Worm (Caenorhabditis elegans) whole organism, L1 larva: Measurements from ENCODE around the gene Y15E3A.3.

Source experiments
- C04F5.9 ChIP-seq: sonication (generic microtip); optimal IDR thresholded peaks from 2 replicates; lab custom pipeline; 2016; ENCODE audit warnings: missing genetic modification characterization, missing compliant biosample characterization
- F16B12.6 ChIP-seq: fragments of 150-350 bp; optimal IDR thresholded peaks from 2 replicates; lab custom pipeline; 2014; ENCODE audit warnings: missing biosample characterization, missing genetic modification characterization
- aha-1 ChIP-seq: fragments of 150-350 bp; optimal IDR thresholded peaks from 2 replicates; lab custom pipeline; 2014; ENCODE audit warnings: missing biosample characterization, missing genetic modification characterization
- aly-2 ChIP-seq: fragments of 150-350 bp; optimal IDR thresholded peaks from 2 replicates; lab custom pipeline; 2014; ENCODE audit warnings: missing biosample characterization, missing genetic modification characterization
- ama-1 ChIP-seq: fragments of 150-350 bp; optimal IDR thresholded peaks from 2 replicates; lab custom pipeline; 2014
- blmp-1 ChIP-seq: fragments of 150-350 bp; optimal IDR thresholded peaks from 2 replicates; lab custom pipeline; 2014; ENCODE audit warnings: missing biosample characterization, missing genetic modification characterization
- ceh-88 ChIP-seq: fragments of 200-800 bp; sonication (Bioruptor generic); IDR thresholded peaks from 2 replicates; pipeline ENCODE4 v1.3.6; 2022; ENCODE audit warnings: missing genetic modification characterization, missing compliant biosample characterization
- dsc-1 ChIP-seq: sonication (generic microtip); optimal IDR thresholded peaks from 2 replicates; lab custom pipeline; 2016; ENCODE audit warnings: mild to moderate bottlenecking, missing genetic modification characterization, missing compliant biosample characterization
- efl-1 ChIP-seq, 4 experiments: fragments of 150-350 bp; optimal IDR thresholded peaks in 3 of 4; peaks in 1 of 4; 1 replicate in 1 of 4; 2 replicates in 3 of 4; lab custom pipeline; 2014; ENCODE audit warnings: missing biosample characterization in 2 of 4, missing genetic modification characterization in 2 of 4, missing genetic modification reagents in 2 of 4
- egl-27 ChIP-seq, 2 experiments: fragments of 150-350 bp in 1 of 2; sonication (generic microtip); optimal IDR thresholded peaks; 3 replicates each; lab custom pipeline; 2017 to 2018; ENCODE audit warnings: missing biosample characterization in 2 of 2, missing genetic modification characterization in 2 of 2, missing genetic modification reagents in 2 of 2
- fkh-4 ChIP-seq: sonication (generic microtip); optimal IDR thresholded peaks from 2 replicates; lab custom pipeline; 2016; ENCODE audit warnings: missing compliant biosample characterization, missing genetic modification characterization, borderline replicate concordance
- fkh-8 ChIP-seq: sonication (generic microtip); optimal IDR thresholded peaks from 2 replicates; lab custom pipeline; 2016; ENCODE audit warnings: mild to moderate bottlenecking, missing genetic modification characterization, missing compliant biosample characterization
- hlh-17 ChIP-seq: fragments of 200-800 bp; sonication (Bioruptor generic); optimal IDR thresholded peaks from 2 replicates; lab custom pipeline; 2018; ENCODE audit warnings: missing genetic modification characterization, mild to moderate bottlenecking, missing compliant biosample characterization, moderate library complexity, borderline replicate concordance
- hlh-4 ChIP-seq: sonication (generic microtip); optimal IDR thresholded peaks from 2 replicates; lab custom pipeline; 2016; ENCODE audit warnings: mild to moderate bottlenecking, missing genetic modification characterization, missing compliant biosample characterization
- isw-1 ChIP-seq: fragments of 200-800 bp; sonication (Bioruptor generic); IDR thresholded peaks from 2 replicates; pipeline ENCODE4 v1.3.6; 2022; ENCODE audit warnings: missing genetic modification characterization, missing compliant biosample characterization
- lin-14 ChIP-seq: fragments of 200-800 bp; sonication (Bioruptor generic); optimal IDR thresholded peaks from 2 replicates; lab custom pipeline; 2018; ENCODE audit warnings: mild to moderate bottlenecking, missing genetic modification characterization, moderate library complexity, missing compliant biosample characterization
- lin-39 ChIP-seq: fragments of 150-350 bp; optimal IDR thresholded peaks from 2 replicates; lab custom pipeline; 2014; ENCODE audit warnings: missing biosample characterization, missing genetic modification reagents, missing genetic modification characterization
- lir-3 ChIP-seq: sonication (generic microtip); optimal IDR thresholded peaks from 2 replicates; lab custom pipeline; 2016; ENCODE audit warnings: mild to moderate bottlenecking, missing genetic modification characterization, moderate library complexity, missing compliant biosample characterization; ENCODE audit not compliant: poor library complexity
- mab-9 ChIP-seq: fragments of 200-800 bp; sonication (Bioruptor generic); IDR thresholded peaks from 2 replicates; pipeline ENCODE4 v1.3.6; 2022; ENCODE audit warnings: missing genetic modification reagents, missing genetic modification characterization, missing compliant biosample characterization
- mep-1 ChIP-seq: fragments of 150-350 bp; optimal IDR thresholded peaks from 2 replicates; lab custom pipeline; 2014; ENCODE audit warnings: missing biosample characterization, missing genetic modification characterization
- nhr-19 ChIP-seq: fragments of 200-800 bp; sonication (Bioruptor generic); conservative IDR thresholded peaks from 2 replicates; pipeline ENCODE4 v1.3.6; 2022; ENCODE audit warnings: missing genetic modification characterization, missing compliant biosample characterization
- nhr-20 ChIP-seq: sonication (generic microtip); optimal IDR thresholded peaks from 2 replicates; lab custom pipeline; 2016; ENCODE audit warnings: mild to moderate bottlenecking, missing genetic modification characterization, missing compliant biosample characterization
- nhr-71 ChIP-seq: sonication (generic microtip); optimal IDR thresholded peaks from 2 replicates; lab custom pipeline; 2016; ENCODE audit warnings: mild to moderate bottlenecking, missing genetic modification characterization, moderate library complexity, missing compliant biosample characterization
- nhr-84 ChIP-seq: sonication (generic microtip); optimal IDR thresholded peaks from 2 replicates; lab custom pipeline; 2017; ENCODE audit warnings: missing biosample characterization, missing genetic modification characterization
- nhr-85 ChIP-seq: sonication (generic microtip); peaks from one replicate; lab custom pipeline; 2016; ENCODE audit warnings: missing genetic modification characterization, inconsistent platforms, missing compliant biosample characterization
- pag-3 ChIP-seq: sonication (generic microtip); optimal IDR thresholded peaks from 2 replicates; lab custom pipeline; 2017; ENCODE audit warnings: missing genetic modification characterization, mild to moderate bottlenecking, missing compliant biosample characterization, antibody characterized with exemption, borderline replicate concordance; ENCODE audit not compliant: insufficient read depth
- rnt-1 ChIP-seq: sonication (generic microtip); optimal IDR thresholded peaks from 2 replicates; lab custom pipeline; 2016; ENCODE audit warnings: mild to moderate bottlenecking, missing genetic modification characterization, moderate library complexity, missing compliant biosample characterization
- snu-23 ChIP-seq: sonication (generic microtip); optimal IDR thresholded peaks from 2 replicates; lab custom pipeline; 2016; ENCODE audit warnings: missing genetic modification characterization, missing compliant biosample characterization
- sptf-1 ChIP-seq: fragments of 150-350 bp; optimal IDR thresholded peaks from 2 replicates; lab custom pipeline; 2014; ENCODE audit warnings: missing biosample characterization, missing genetic modification characterization
- sup-37 ChIP-seq: fragments of 200-800 bp; sonication (Bioruptor generic); optimal IDR thresholded peaks from 2 replicates; lab custom pipeline; 2018; ENCODE audit warnings: mild to moderate bottlenecking, missing genetic modification characterization, missing compliant biosample characterization
- unc-62 ChIP-seq: fragments of 150-350 bp; optimal IDR thresholded peaks from 2 replicates; lab custom pipeline; 2014; ENCODE audit warnings: missing biosample characterization, missing genetic modification reagents, missing genetic modification characterization
- unc-86 ChIP-seq: sonication (generic microtip); optimal IDR thresholded peaks from 2 replicates; lab custom pipeline; 2016; ENCODE audit warnings: missing genetic modification characterization, missing compliant biosample characterization
- vab-15 ChIP-seq: sonication (generic microtip); optimal IDR thresholded peaks from 2 replicates; lab custom pipeline; 2017; ENCODE audit warnings: missing genotype, mild to moderate bottlenecking, missing genetic modification characterization, missing compliant biosample characterization
- ztf-4 ChIP-seq: fragments of 150-350 bp; optimal IDR thresholded peaks from 2 replicates; lab custom pipeline; 2014; ENCODE audit warnings: missing biosample characterization, missing genetic modification characterization

Y15E3A.3 gene

ce11 chrX:15321791-15322190 lies 3.8 kb downstream of the Y15E3A.3 start:
- TF ChIP-seq unc-86 (no peak), F16B12.6 (tag; lab: Kevin White, UChicago) (no peak), lin-14 (GFP tag; lab: Kevin White, UChicago) (peak; percentile 28), sup-37 (GFP tag; lab: Kevin White, UChicago) (no peak)
- TF ChIP-seq, all 84 proteins: peak for 1

- TF ChIP-seq ama-1 (lab: Kevin White, UChicago): no peak
- TF ChIP-seq F16B12.6 (tag; lab: Kevin White, UChicago): no peak
- no peak for TF ChIP-seq fkh-8 (tag; lab: Kevin White, UChicago)
- TF ChIP-seq lin-14 (GFP tag; lab: Kevin White, UChicago): no peak
Observed at ce11 chrX:15321217-15321616, 4.4 kb downstream of the Y15E3A.3 start.

- TF ChIP-seq aha-1 (tag; lab: Kevin White, UChicago) (no peak), nhr-20 (no peak), C04F5.9 (tag; lab: Kevin White, UChicago) (no peak), pag-3 (tag; lab: Kevin White, UChicago) (no peak), F16B12.6 (tag; lab: Kevin White, UChicago) (no peak), hlh-4 (tag; lab: Kevin White, UChicago) (no peak), lir-3 (tag; lab: Kevin White, UChicago) (no peak), unc-62 (no peak), rnt-1 (tag; lab: Kevin White, UChicago) (no peak), unc-86 (no peak)
Observed at ce11 chrX:15317146-15317545, 8.5 kb downstream of the Y15E3A.3 start, which contains the start of gene glb-28. Gene glb-28 (minus strand): TSS chrX:15317246.

DNA sequence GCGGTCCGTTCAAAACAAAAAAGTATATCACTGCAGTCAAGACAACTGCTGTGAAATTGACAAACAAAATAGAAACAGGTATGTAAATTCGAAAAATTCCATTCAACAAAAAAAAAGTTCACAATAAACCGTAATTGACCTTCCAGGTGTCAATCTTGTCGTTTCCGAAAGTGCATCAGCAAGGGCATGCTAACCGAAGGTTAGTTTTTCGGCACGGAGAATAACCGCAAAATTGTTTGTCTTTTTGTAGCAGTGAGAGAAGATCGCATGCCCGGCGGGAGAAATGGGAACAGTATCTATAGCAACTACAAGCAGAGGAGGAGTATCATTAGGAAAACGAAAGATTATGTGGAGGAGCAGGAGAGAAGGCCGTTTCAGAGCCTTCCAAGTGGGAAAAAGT lies 12.9 kb downstream of the Y15E3A.3 start:
- TF ChIP-seq efl-1 (optimal IDR thresholded peaks at IDR 0.05; lab: Kevin White, UChicago) (no peak), efl-1 (GFP tag; optimal IDR thresholded peaks at IDR 0.05 in 1 of 2; lab: Kevin White, UChicago) (peak in 1 of 2 experiments; percentile 48), ceh-88 (GFP tag; lab: Robert Waterston, UW) (no peak), blmp-1 (tag; lab: Kevin White, UChicago) (peak; percentile 17), snu-23 (GFP tag; lab: Kevin White, UChicago) (no peak), fkh-4 (tag; lab: Kevin White, UChicago) (no peak)

ce11 chrX:15312073-15312472 lies 13.5 kb downstream of the Y15E3A.3 start:
- TF ChIP-seq blmp-1 (tag; lab: Kevin White, UChicago): peak; percentile 20
- TF ChIP-seq mab-9 (GFP tag; lab: Robert Waterston, UW): no peak
- no peak for TF ChIP-seq aly-2
- peak; percentile 23 for TF ChIP-seq nhr-85 (tag; lab: Kevin White, UChicago)
- no peak for TF ChIP-seq nhr-84 (tag; lab: Kevin White, UChicago)
- TF ChIP-seq hlh-17 (GFP tag; lab: Kevin White, UChicago): no peak
- TF ChIP-seq sptf-1 (tag; lab: Kevin White, UChicago): no peak
- peak; percentile 16 for TF ChIP-seq lin-14 (GFP tag; lab: Kevin White, UChicago)
- TF ChIP-seq dsc-1 (tag; lab: Kevin White, UChicago): no peak

DNA sequence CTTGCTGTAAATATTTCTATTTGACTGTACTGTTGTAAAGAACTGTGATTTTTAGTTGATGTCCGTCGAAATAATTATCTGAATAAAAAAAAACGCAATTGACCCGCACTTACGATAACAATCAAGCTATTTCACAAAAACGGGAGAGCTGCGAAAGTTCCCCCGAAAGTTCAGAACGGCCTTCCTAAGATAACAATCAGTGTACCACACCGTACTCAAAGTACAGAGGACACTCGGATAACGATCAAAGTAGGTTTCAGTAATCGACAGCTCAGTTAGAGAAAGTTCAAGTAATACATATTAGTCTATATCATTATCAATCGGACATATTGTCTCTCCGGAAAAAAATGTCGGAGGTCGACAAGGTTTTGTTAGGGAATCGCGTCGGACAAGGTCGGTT lies 14.6 kb downstream of the Y15E3A.3 start:
- TF ChIP-seq vab-15 (tag; lab: Kevin White, UChicago) (no peak), hlh-4 (tag; lab: Kevin White, UChicago) (no peak), nhr-71 (tag; lab: Kevin White, UChicago) (no peak), lin-39 (tag; lab: Kevin White, UChicago) (no peak), C04F5.9 (tag; lab: Kevin White, UChicago) (no peak), isw-1 (GFP tag; lab: Robert Waterston, UW) (no peak), egl-27 (tag; optimal IDR thresholded peaks at IDR 0.05; lab: Kevin White, UChicago) (no peak), fkh-8 (tag; lab: Kevin White, UChicago) (no peak), ztf-4 (tag; lab: Kevin White, UChicago) (no peak), mep-1 (tag; lab: Kevin White, UChicago) (no peak), nhr-19 (GFP tag; lab: Robert Waterston, UW) (no peak)
